Fruit fly (Drosophila melanogaster) whole organism: ENCODE measurements around the gene sbr.

Experiments used
- Dll ChIP-seq: fragments of >200 bp; optimal IDR thresholded peaks from 2 replicates; lab custom pipeline; 2017
- EcR ChIP-seq, 2 experiments: fragments of >200 bp; optimal IDR thresholded peaks; 2 replicates each; lab custom pipeline; 2017; ENCODE audit warnings: missing biosample characterization in 2 of 2, missing genetic modification characterization in 2 of 2, missing genetic modification reagents in 2 of 2
- pan ChIP-seq: fragments of >200 bp; optimal IDR thresholded peaks from 2 replicates; lab custom pipeline; 2017
- psq ChIP-seq: fragments of >200 bp; optimal IDR thresholded peaks from 2 replicates; lab custom pipeline; 2017
- usp ChIP-seq: fragments of >200 bp; optimal IDR thresholded peaks from 2 replicates; lab custom pipeline; 2017; ENCODE audit warnings: missing biosample characterization, missing genetic modification characterization, mixed read lengths

DNA sequence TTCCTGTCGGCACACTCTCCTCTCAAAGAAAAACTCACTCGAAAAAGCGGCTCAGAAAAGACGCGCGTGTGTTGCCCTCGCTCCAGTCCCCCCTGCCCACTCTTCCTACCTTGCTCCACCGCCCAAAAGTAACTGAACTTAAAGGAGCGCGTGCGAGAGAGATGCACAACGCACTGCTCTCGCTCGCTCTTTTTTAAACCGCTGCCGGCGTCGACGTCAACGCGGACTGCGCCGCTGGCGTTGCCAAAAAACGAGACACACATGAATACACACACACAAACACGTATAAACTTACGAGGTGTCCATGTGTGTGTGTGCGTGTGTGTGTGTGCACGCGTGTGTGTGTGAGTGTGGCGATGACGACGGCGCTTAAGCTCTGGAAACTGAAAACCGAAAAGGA is 30.0 kb downstream of the sbr start:
- TF ChIP-seq Dll (lab: Kevin White, UChicago) = no peak
- TF ChIP-seq pan (lab: Kevin White, UChicago) = no peak
- no peak for TF ChIP-seq EcR (GFP tag; optimal IDR thresholded peaks at IDR 0.05; lab: Kevin White, UChicago)
- no peak for TF ChIP-seq psq (lab: Kevin White, UChicago)
- TF ChIP-seq usp (GFP tag; lab: Kevin White, UChicago) = no peak
